Worm (Caenorhabditis elegans) whole organism, young adult: Measurements from ENCODE around the gene F23F1.6.
A peak's percentile ranks its signal among the peaks of the same experiment; 100 is the strongest.

Experiments used
- C06A6.2 ChIP-seq: fragments of 200-800 bp; sonication (Bioruptor generic); conservative IDR thresholded peaks from 2 replicates; pipeline ENCODE4 v1.3.6; 2022; ENCODE audit warnings: missing genetic modification characterization, missing compliant biosample characterization
- F23B12.7 ChIP-seq: sonication (generic microtip); optimal IDR thresholded peaks from 2 replicates; lab custom pipeline; 2017; ENCODE audit warnings: missing genetic modification characterization, mild to moderate bottlenecking, missing compliant biosample characterization, antibody characterized with exemption, moderate library complexity; ENCODE audit not compliant: insufficient read depth
- F49E8.2 ChIP-seq: sonication (generic microtip); optimal IDR thresholded peaks from 3 replicates; lab custom pipeline; 2017; ENCODE audit warnings: missing genetic modification characterization, mild to moderate bottlenecking, missing compliant biosample characterization, antibody characterized with exemption, moderate library complexity; ENCODE audit not compliant: insufficient read depth
- F57A8.1 ChIP-seq: fragments of 200-800 bp; sonication (Bioruptor generic); optimal IDR thresholded peaks from 2 replicates; lab custom pipeline; 2018; ENCODE audit warnings: mild to moderate bottlenecking, missing genetic modification characterization, moderate library complexity, missing compliant biosample characterization
- T07F8.4 ChIP-seq: sonication (generic microtip); optimal IDR thresholded peaks from 2 replicates; lab custom pipeline; 2016; ENCODE audit warnings: mild to moderate bottlenecking, missing genetic modification characterization, moderate library complexity, missing compliant biosample characterization
- Y53F4B.3 ChIP-seq: fragments of 200-800 bp; sonication (Bioruptor generic); IDR thresholded peaks from 2 replicates; pipeline ENCODE4 v1.3.6; 2022; ENCODE audit warnings: missing genetic modification reagents, missing genetic modification characterization, missing compliant biosample characterization
- Y56A3A.18 ChIP-seq: fragments of 200-800 bp; sonication (Bioruptor generic); IDR thresholded peaks from 2 replicates; pipeline ENCODE4 v1.3.6; 2022; ENCODE audit warnings: missing genetic modification reagents, missing genetic modification characterization, missing compliant biosample characterization
- Y67H2A.10 ChIP-seq: fragments of 200-800 bp; sonication (Bioruptor generic); conservative IDR thresholded peaks from 2 replicates; pipeline ENCODE4 v1.3.6; 2022; ENCODE audit warnings: missing genetic modification reagents, missing genetic modification characterization, missing compliant biosample characterization
- ZK185.1 ChIP-seq: sonication (generic microtip); optimal IDR thresholded peaks from 2 replicates; lab custom pipeline; 2016; ENCODE audit warnings: mild to moderate bottlenecking, missing genetic modification characterization, missing compliant biosample characterization; ENCODE audit not compliant: poor library complexity, severe bottlenecking
- aptf-2 ChIP-seq: fragments of 200-800 bp; sonication (Bioruptor generic); conservative IDR thresholded peaks from 2 replicates; pipeline ENCODE4 v1.3.6; 2022; ENCODE audit warnings: missing genetic modification reagents, missing genetic modification characterization, missing compliant biosample characterization
- aptf-3 ChIP-seq: fragments of 200-800 bp; sonication (Bioruptor generic); IDR thresholded peaks from 2 replicates; pipeline ENCODE4 v1.3.6; 2022; ENCODE audit warnings: missing genetic modification characterization, missing compliant biosample characterization
- attf-3 ChIP-seq: fragments of 200-800 bp; sonication (Bioruptor generic); conservative IDR thresholded peaks from 2 replicates; pipeline ENCODE4 v1.3.6; 2022; ENCODE audit warnings: missing genetic modification reagents, missing genetic modification characterization, missing compliant biosample characterization
- attf-5 ChIP-seq: fragments of 200-800 bp; sonication (Bioruptor generic); optimal IDR thresholded peaks from 2 replicates; lab custom pipeline; 2018; ENCODE audit warnings: mild to moderate bottlenecking, missing genetic modification characterization, missing compliant biosample characterization
- attf-6 ChIP-seq: fragments of 200-800 bp; sonication (Bioruptor generic); IDR thresholded peaks from 2 replicates; pipeline ENCODE4 v1.3.6; 2022; ENCODE audit warnings: missing genetic modification reagents, missing genetic modification characterization, missing compliant biosample characterization
- cebp-2 ChIP-seq: fragments of 200-800 bp; sonication (Bioruptor generic); IDR thresholded peaks from 2 replicates; pipeline ENCODE4 v1.3.6; 2022; ENCODE audit warnings: missing genetic modification characterization, missing compliant biosample characterization
- ceh-100 ChIP-seq: fragments of 200-800 bp; sonication (Bioruptor generic); IDR thresholded peaks from 2 replicates; pipeline ENCODE4 v1.3.6; 2022; ENCODE audit warnings: missing genetic modification reagents, missing genetic modification characterization, missing compliant biosample characterization
- ceh-79 ChIP-seq: sonication (generic microtip); optimal IDR thresholded peaks from 2 replicates; lab custom pipeline; 2017; ENCODE audit warnings: mild to moderate bottlenecking, missing genetic modification characterization, missing compliant biosample characterization
- ceh-91 ChIP-seq: fragments of 200-800 bp; sonication (Bioruptor generic); IDR thresholded peaks from 2 replicates; pipeline ENCODE4 v1.3.6; 2022; ENCODE audit warnings: missing genetic modification reagents, missing genetic modification characterization, missing compliant biosample characterization
- die-1 ChIP-seq: sonication (generic microtip); optimal IDR thresholded peaks from 2 replicates; lab custom pipeline; 2016; ENCODE audit warnings: missing genotype, mild to moderate bottlenecking, missing genetic modification characterization, missing compliant biosample characterization
- dpff-1 ChIP-seq: sonication (generic microtip); optimal IDR thresholded peaks from 2 replicates; lab custom pipeline; 2017; ENCODE audit warnings: mild to moderate bottlenecking, missing genetic modification characterization, missing compliant biosample characterization
- efl-1 ChIP-seq: fragments of 150-350 bp; optimal IDR thresholded peaks from 2 replicates; lab custom pipeline; 2014; ENCODE audit warnings: missing biosample characterization, missing genetic modification reagents, missing genetic modification characterization
- ets-4 ChIP-seq: fragments of 200-800 bp; sonication (Bioruptor generic); optimal IDR thresholded peaks from 2 replicates; lab custom pipeline; 2018; ENCODE audit warnings: mild to moderate bottlenecking, missing genetic modification characterization, missing compliant biosample characterization
- him-1 ChIP-seq: sonication (generic microtip); optimal IDR thresholded peaks from 2 replicates; lab custom pipeline; 2016; ENCODE audit warnings: missing genotype, missing genetic modification reagents, missing genetic modification characterization, missing compliant biosample characterization
- hmg-1.2 ChIP-seq: fragments of 200-800 bp; sonication (Bioruptor generic); IDR thresholded peaks from 2 replicates; pipeline ENCODE4 v1.3.6; 2022; ENCODE audit warnings: missing genetic modification reagents, missing genetic modification characterization, missing compliant biosample characterization
- lag-1 ChIP-seq: fragments of 200-800 bp; sonication (Bioruptor generic); IDR thresholded peaks from 2 replicates; pipeline ENCODE4 v1.3.6; 2022; ENCODE audit warnings: missing genetic modification reagents, missing genetic modification characterization, missing compliant biosample characterization
- lin-40 ChIP-seq: sonication (generic microtip); optimal IDR thresholded peaks from 2 replicates; lab custom pipeline; 2016; ENCODE audit warnings: missing genetic modification characterization, mild to moderate bottlenecking, missing compliant biosample characterization, missing genotype, missing genetic modification reagents
- lin-54 ChIP-seq: fragments of 200-800 bp; sonication (Bioruptor generic); optimal IDR thresholded peaks from 2 replicates; lab custom pipeline; 2018; ENCODE audit warnings: mild to moderate bottlenecking, missing genetic modification characterization, missing compliant biosample characterization
- lir-1 ChIP-seq: fragments of 200-800 bp; sonication (Bioruptor generic); conservative IDR thresholded peaks from 2 replicates; pipeline ENCODE4 v1.3.6; 2022; ENCODE audit warnings: missing genetic modification reagents, missing genetic modification characterization, missing compliant biosample characterization
- nfya-2 ChIP-seq: fragments of 200-800 bp; sonication (Bioruptor generic); IDR thresholded peaks from 2 replicates; pipeline ENCODE4 v1.3.6; 2022; ENCODE audit warnings: missing genetic modification reagents, missing genetic modification characterization, missing compliant biosample characterization
- nhr-179 ChIP-seq: sonication (generic microtip); optimal IDR thresholded peaks from 2 replicates; lab custom pipeline; 2016; ENCODE audit warnings: mild to moderate bottlenecking, missing genetic modification characterization, missing compliant biosample characterization
- nhr-80 ChIP-seq: sonication (generic microtip); optimal IDR thresholded peaks from 2 replicates; lab custom pipeline; 2016; ENCODE audit warnings: missing genetic modification characterization, missing compliant biosample characterization
- rec-8 ChIP-seq, 2 experiments: sonication (generic microtip); optimal IDR thresholded peaks; 2 replicates each; lab custom pipeline; 2016; ENCODE audit warnings: mild to moderate bottlenecking in 2 of 2, missing genetic modification characterization in 2 of 2, missing genetic modification reagents in 2 of 2, missing genotype in 2 of 2, missing biosample characterization in 1 of 2, missing compliant biosample characterization in 1 of 2, moderate library complexity in 1 of 2
- rpc-1 ChIP-seq, 2 experiments: fragments of 150-350 bp in 1 of 2; sonication (generic microtip) in 1 of 2; optimal IDR thresholded peaks; 2 replicates each; lab custom pipeline; 2014 to 2018; ENCODE audit warnings: missing biosample characterization in 1 of 2, missing genetic modification characterization in 1 of 2, missing genetic modification reagents in 1 of 2, missing genotype in 1 of 2
- snpc-1.1 ChIP-seq: sonication (generic microtip); optimal IDR thresholded peaks from 2 replicates; lab custom pipeline; 2017; ENCODE audit warnings: missing genetic modification characterization, mild to moderate bottlenecking, missing compliant biosample characterization, antibody characterized with exemption, moderate library complexity, missing genotype, missing genetic modification reagents; ENCODE audit not compliant: insufficient read depth
- snpc-1.3 ChIP-seq: sonication (generic microtip); optimal IDR thresholded peaks from 2 replicates; lab custom pipeline; 2017; ENCODE audit warnings: missing genetic modification characterization, mild to moderate bottlenecking, missing compliant biosample characterization, antibody characterized with exemption, moderate library complexity, missing genotype, missing genetic modification reagents; ENCODE audit not compliant: insufficient read depth
- snpc-3.4 ChIP-seq: sonication (generic microtip); optimal IDR thresholded peaks from 2 replicates; lab custom pipeline; 2017; ENCODE audit warnings: missing genetic modification characterization, mild to moderate bottlenecking, missing compliant biosample characterization, antibody characterized with exemption, moderate library complexity, missing genotype, missing genetic modification reagents
- snpc-4 ChIP-seq, 5 experiments: fragments of 150-350 bp in 1 of 5; sonication (generic microtip) in 4 of 5; optimal IDR thresholded peaks; 2 replicates each; lab custom pipeline; 2014 to 2018; ENCODE audit warnings: missing genetic modification characterization in 5 of 5, missing biosample characterization in 3 of 5, antibody characterized with exemption in 2 of 5, mild to moderate bottlenecking in 2 of 5, missing compliant biosample characterization in 2 of 5, missing genotype in 2 of 5, moderate library complexity in 2 of 5, missing genetic modification reagents in 1 of 5
- somi-1 ChIP-seq: fragments of 200-800 bp; sonication (Bioruptor generic); optimal IDR thresholded peaks from 2 replicates; lab custom pipeline; 2018; ENCODE audit warnings: mild to moderate bottlenecking, missing genetic modification characterization, missing compliant biosample characterization
- tbp1 ChIP-seq: fragments of 200-800 bp; sonication (Bioruptor generic); optimal IDR thresholded peaks from 2 replicates; lab custom pipeline; 2018; ENCODE audit warnings: mild to moderate bottlenecking, missing genetic modification characterization, missing compliant biosample characterization
- ztf-25 ChIP-seq: fragments of 200-800 bp; sonication (Bioruptor generic); IDR thresholded peaks from 2 replicates; pipeline ENCODE4 v1.3.6; 2022; ENCODE audit warnings: missing genetic modification reagents, missing genetic modification characterization, missing compliant biosample characterization
- ztf-28 ChIP-seq: fragments of 200-800 bp; sonication (Bioruptor generic); IDR thresholded peaks from 2 replicates; pipeline ENCODE4 v1.3.6; 2022; ENCODE audit warnings: missing genetic modification reagents, missing genetic modification characterization, missing compliant biosample characterization
- ztf-6 ChIP-seq: fragments of 200-800 bp; sonication (Bioruptor generic); IDR thresholded peaks from 2 replicates; pipeline ENCODE4 v1.3.6; 2022; ENCODE audit warnings: missing genetic modification reagents, missing genetic modification characterization, missing compliant biosample characterization

Gene F23F1.6

DNA sequence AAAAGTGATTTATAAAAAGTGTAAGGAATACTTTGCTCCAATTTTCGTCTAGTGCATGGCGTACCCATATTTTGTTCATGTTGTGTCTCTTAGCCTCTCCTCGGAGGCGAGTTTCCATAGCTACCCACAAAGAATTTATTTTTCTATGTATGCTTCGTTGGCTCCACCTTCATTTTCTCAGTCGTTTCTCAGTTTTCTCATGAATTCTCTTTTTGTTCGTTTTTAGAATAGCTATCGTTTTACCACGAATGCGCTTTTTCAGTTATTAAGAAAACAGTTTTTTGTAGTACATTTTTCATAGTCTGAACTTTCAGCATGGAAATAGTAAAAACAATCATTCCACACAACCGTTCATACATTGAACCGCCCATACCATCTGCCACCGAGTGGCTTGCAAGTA is 30.8 kb downstream of the F23F1.6 start, which contains the start of gene osta-1:
osta-1 (plus strand) TSS at position 309 of the 400 bp plus-strand sequence.
- TF ChIP-seq attf-3 (no peak), snpc-1.3 (tag; lab: Kevin White, UChicago) (no peak), cebp-2 (GFP tag; lab: Robert Waterston, UW) (no peak), F49E8.2 (no peak), ZK185.1 (tag; lab: Kevin White, UChicago) (no peak), ceh-91 (GFP tag; lab: Robert Waterston, UW) (no peak), ets-4 (GFP tag; lab: Kevin White, UChicago) (no peak), aptf-2 (no peak), Y67H2A.10 (GFP tag; lab: Robert Waterston, UW) (no peak), nhr-179 (tag; lab: Kevin White, UChicago) (no peak), T07F8.4 (no peak), hmg-1.2 (GFP tag; lab: Robert Waterston, UW) (no peak), ceh-100 (no peak), nfya-2 (no peak), Y56A3A.18 (no peak), lin-40 (tag; lab: Kevin White, UChicago) (no peak), lir-1 (GFP tag; lab: Robert Waterston, UW) (no peak)

DNA sequence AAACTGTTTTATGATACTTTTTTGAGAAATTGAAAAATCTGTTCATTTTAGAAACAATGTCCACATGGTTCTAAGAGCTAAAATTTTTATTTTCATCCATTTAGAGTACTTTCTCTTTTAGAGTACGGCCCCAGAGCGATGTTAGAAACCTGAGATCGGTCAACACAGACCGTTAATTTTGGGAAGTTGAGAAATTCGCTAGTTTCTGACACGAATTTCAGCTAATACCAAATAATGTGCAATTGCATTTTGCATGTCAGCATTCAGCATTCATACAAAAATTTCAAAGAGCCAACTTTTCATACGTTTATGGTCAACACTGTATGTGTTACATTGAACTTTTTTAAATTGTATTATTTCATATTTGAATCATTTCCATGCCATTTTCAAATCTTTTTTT is 32.3 kb downstream of the F23F1.6 start:
- TF ChIP-seq attf-6 = no peak
- TF ChIP-seq ceh-91 (GFP tag; lab: Robert Waterston, UW) = no peak
- TF ChIP-seq rpc-1 (optimal IDR thresholded peaks at IDR 0.05; lab: Kevin White, UChicago) = no peak
- no peak for TF ChIP-seq rpc-1 (tag; optimal IDR thresholded peaks at IDR 0.05; lab: Kevin White, UChicago)
- TF ChIP-seq dpff-1 (tag; lab: Kevin White, UChicago) = no peak
- no peak for TF ChIP-seq ZK185.1 (tag; lab: Kevin White, UChicago)
- no peak for TF ChIP-seq aptf-2
- no peak for TF ChIP-seq snpc-4 (GFP tag; optimal IDR thresholded peaks at IDR 0.05; lab: Kevin White, UChicago)
- TF ChIP-seq snpc-4 (tag; optimal IDR thresholded peaks at IDR 0.05; lab: Kevin White, UChicago) = no peak
- no peak for TF ChIP-seq Y53F4B.3 (GFP tag; lab: Robert Waterston, UW)
- TF ChIP-seq hmg-1.2 (GFP tag; lab: Robert Waterston, UW) = no peak
- TF ChIP-seq attf-5 (GFP tag; lab: Kevin White, UChicago) = no peak
- no peak for TF ChIP-seq ztf-25 (GFP tag; lab: Robert Waterston, UW)
- TF ChIP-seq rec-8 (tag; optimal IDR thresholded peaks at IDR 0.05; lab: Kevin White, UChicago) = no peak
- TF ChIP-seq efl-1 = no peak

DNA sequence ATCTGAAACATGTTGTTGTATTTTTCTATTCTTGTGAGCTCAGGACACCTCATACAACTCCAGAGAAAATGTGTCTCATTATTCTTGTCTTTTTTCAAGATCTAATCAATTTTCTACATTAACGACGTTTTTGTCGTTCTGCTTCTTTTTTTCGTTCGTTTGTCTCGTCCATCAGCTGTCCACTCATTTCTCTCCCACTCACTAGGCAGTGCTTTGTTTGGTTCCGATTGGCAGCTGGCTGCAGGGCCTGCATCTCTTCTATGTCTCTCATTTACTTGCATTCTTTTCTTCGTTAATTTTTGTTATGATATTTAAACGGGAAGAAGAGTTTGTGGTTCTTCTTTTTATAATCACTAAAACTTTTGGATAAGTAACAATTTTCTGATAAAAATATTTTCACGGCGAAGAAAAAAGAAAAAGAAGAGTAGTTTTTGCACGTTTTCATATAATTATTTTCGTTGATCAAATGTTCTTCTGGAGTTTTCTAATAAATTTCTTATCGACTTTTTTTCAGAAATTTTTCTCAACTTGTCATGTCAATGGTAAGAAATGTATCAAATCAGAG is 35.7 kb downstream of the F23F1.6 start, which contains the start of gene 2L52.1:
2L52.1 (plus strand) TSS at position 515 of the 565 bp plus-strand sequence.
- no peak for TF ChIP-seq ceh-79
- TF ChIP-seq snpc-3.4 (tag; lab: Kevin White, UChicago) = no peak
- TF ChIP-seq tbp1 = no peak
- TF ChIP-seq F23B12.7 (tag; lab: Kevin White, UChicago) = no peak
- peak; percentile 28 for TF ChIP-seq nhr-80 (tag; lab: Kevin White, UChicago)
- no peak for TF ChIP-seq C06A6.2 (GFP tag; lab: Robert Waterston, UW)

DNA sequence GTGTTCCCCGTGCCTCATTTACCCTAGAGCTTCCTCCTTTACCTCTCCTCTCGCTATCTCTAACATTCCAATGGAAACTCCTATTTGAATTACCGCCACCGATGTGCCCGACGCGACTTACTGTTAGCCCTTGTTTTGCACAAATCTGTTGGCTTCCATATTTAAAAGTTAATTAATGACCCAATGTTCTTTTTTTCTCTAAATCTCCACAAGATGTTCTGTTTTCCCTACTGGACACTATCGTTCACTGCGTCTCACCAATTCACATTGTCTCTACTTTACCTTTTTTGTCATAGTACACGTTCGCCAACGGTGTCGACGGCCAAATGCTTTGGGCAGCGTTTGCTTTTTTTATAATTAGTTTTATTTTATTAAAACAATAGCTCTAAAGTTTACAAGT is 36.5 kb downstream of the F23F1.6 start:
- TF ChIP-seq lin-54 (no peak), snpc-1.1 (tag; lab: Kevin White, UChicago) (no peak), rpc-1 (optimal IDR thresholded peaks at IDR 0.05; lab: Kevin White, UChicago) (no peak), rpc-1 (tag; optimal IDR thresholded peaks at IDR 0.05; lab: Kevin White, UChicago) (no peak), dpff-1 (tag; lab: Kevin White, UChicago) (no peak), ztf-28 (GFP tag; lab: Robert Waterston, UW) (no peak), ztf-6 (GFP tag; lab: Robert Waterston, UW) (no peak), him-1 (no peak), die-1 (tag; lab: Kevin White, UChicago) (no peak), F57A8.1 (GFP tag; lab: Kevin White, UChicago) (no peak), aptf-3 (no peak), attf-5 (GFP tag; lab: Kevin White, UChicago) (no peak), ceh-79 (no peak), lag-1 (GFP tag; lab: Robert Waterston, UW) (no peak), somi-1 (GFP tag; lab: Kevin White, UChicago) (no peak)
